Fruit fly (Drosophila melanogaster) whole organism, embryonic: Measurements from ENCODE around the gene CG1494.

Experiments
- Ada2b ChIP-seq: fragments of 200-800 bp; sonication (Bioruptor generic); IDR thresholded peaks from 2 replicates; pipeline ENCODE4 v1.3.6; 2022; ENCODE audit warnings: missing biosample characterization, missing genetic modification characterization
- Antp ChIP-seq: fragments of 200-800 bp; sonication (Bioruptor generic); optimal IDR thresholded peaks from 3 replicates; lab custom pipeline; 2016; ENCODE audit warnings: missing biosample characterization, missing genetic modification characterization
- CG10654 ChIP-seq: fragments of 200-800 bp; sonication (Bioruptor generic); optimal IDR thresholded peaks from 2 replicates; lab custom pipeline; 2016; ENCODE audit warnings: missing biosample characterization, missing genetic modification characterization
- CG11696 ChIP-seq: fragments of 200-800 bp; sonication (Bioruptor generic); IDR thresholded peaks from 2 replicates; pipeline ENCODE4 v1.3.6; 2022; ENCODE audit warnings: missing biosample characterization, missing genetic modification characterization
- CG12219 ChIP-seq: fragments of 200-800 bp; sonication (Bioruptor generic); optimal IDR thresholded peaks from 3 replicates; lab custom pipeline; 2018; ENCODE audit warnings: missing biosample characterization, mild to moderate bottlenecking, missing genetic modification characterization
- CG13123 ChIP-seq: fragments of 200-800 bp; sonication (Bioruptor generic); optimal IDR thresholded peaks from 2 replicates; lab custom pipeline; 2016; ENCODE audit warnings: missing biosample characterization, missing genetic modification characterization
- CG13296 ChIP-seq: fragments of 200-800 bp; sonication (Bioruptor generic); optimal IDR thresholded peaks from 3 replicates; lab custom pipeline; 2018; ENCODE audit warnings: missing biosample characterization, mild to moderate bottlenecking, missing genetic modification characterization
- CG13624 ChIP-seq: fragments of 200-800 bp; sonication (Bioruptor generic); optimal IDR thresholded peaks from 2 replicates; lab custom pipeline; 2016; ENCODE audit warnings: missing biosample characterization, missing genetic modification characterization
- CG14014 ChIP-seq: fragments of 200-800 bp; sonication (Bioruptor generic); IDR thresholded peaks from 2 replicates; pipeline ENCODE4 v1.3.6; 2022; ENCODE audit warnings: missing biosample characterization, missing genetic modification characterization
- CG1647 ChIP-seq: fragments of 200-800 bp; sonication (Bioruptor generic); optimal IDR thresholded peaks from 3 replicates; lab custom pipeline; 2016; ENCODE audit warnings: missing biosample characterization, missing genetic modification characterization
- CG17361 ChIP-seq: fragments of 200-800 bp; sonication (Bioruptor generic); IDR thresholded peaks from 3 replicates; pipeline ENCODE4 v1.3.6; 2022; ENCODE audit warnings: missing biosample characterization, missing genetic modification characterization
- CG18262 ChIP-seq: fragments of 200-800 bp; optimal IDR thresholded peaks from 3 replicates; lab custom pipeline; 2019; ENCODE audit warnings: missing biosample characterization, mild to moderate bottlenecking, missing genetic modification characterization, moderate library complexity
- CG2199 ChIP-seq: fragments of 200-800 bp; sonication (Bioruptor generic); IDR thresholded peaks from 3 replicates; pipeline ENCODE4 v1.3.6; 2022; ENCODE audit warnings: missing biosample characterization, missing genetic modification characterization
- CG30403 ChIP-seq: fragments of 200-800 bp; sonication (Bioruptor generic); optimal IDR thresholded peaks from 3 replicates; lab custom pipeline; 2016; ENCODE audit warnings: missing biosample characterization, missing genetic modification characterization
- CG32767 ChIP-seq: fragments of 200-800 bp; sonication (Bioruptor generic); IDR thresholded peaks from 2 replicates; pipeline ENCODE4 v1.3.6; 2022; ENCODE audit warnings: missing biosample characterization, missing genetic modification characterization
- CG33213 ChIP-seq: fragments of 200-800 bp; sonication (Bioruptor generic); optimal IDR thresholded peaks from 3 replicates; lab custom pipeline; 2016; ENCODE audit warnings: missing biosample characterization, missing genetic modification characterization
- CG4328 ChIP-seq: fragments of 200-800 bp; sonication (Bioruptor generic); optimal IDR thresholded peaks from 3 replicates; lab custom pipeline; 2017; ENCODE audit warnings: missing biosample characterization, missing genetic modification reagents, missing genetic modification characterization
- CG5180 ChIP-seq: fragments of 200-800 bp; sonication (Bioruptor generic); optimal IDR thresholded peaks from 3 replicates; lab custom pipeline; 2017; ENCODE audit warnings: missing biosample characterization, missing genetic modification characterization, mild to moderate bottlenecking, moderate library complexity, missing genetic modification reagents
- CG5245 ChIP-seq: fragments of 200-800 bp; sonication (Bioruptor generic); optimal IDR thresholded peaks from 3 replicates; lab custom pipeline; 2016; ENCODE audit warnings: missing biosample characterization, missing genetic modification characterization
- CG8359 ChIP-seq: fragments of 200-800 bp; sonication (Bioruptor generic); optimal IDR thresholded peaks from 2 replicates; lab custom pipeline; 2017; ENCODE audit warnings: missing biosample characterization, mild to moderate bottlenecking, missing genetic modification characterization, borderline replicate concordance
- CG8478 ChIP-seq: fragments of >200 bp; optimal IDR thresholded peaks from 2 replicates; lab custom pipeline; 2018
- D ChIP-seq, 2 experiments: fragments of 200-800 bp in 1 of 2; fragments of >200 bp in 1 of 2; sonication (Bioruptor generic) in 1 of 2; optimal IDR thresholded peaks; 2 replicates in 1 of 2; 3 replicates in 1 of 2; lab custom pipeline; 2017; ENCODE audit warnings: mild to moderate bottlenecking in 1 of 2, missing biosample characterization in 1 of 2, missing genetic modification characterization in 1 of 2, missing genetic modification reagents in 1 of 2
- Gug ChIP-seq: fragments of 200-800 bp; sonication (Bioruptor generic); IDR thresholded peaks from 4 replicates; pipeline ENCODE4 v1.3.6; 2022; ENCODE audit warnings: missing biosample characterization, missing genetic modification characterization
- Hmx ChIP-seq: fragments of 200-800 bp; sonication (Bioruptor generic); optimal IDR thresholded peaks from 2 replicates; lab custom pipeline; 2016; ENCODE audit warnings: missing biosample characterization, missing genetic modification characterization
- Hr3 ChIP-seq: fragments of 200-800 bp; sonication (Bioruptor generic); optimal IDR thresholded peaks from 3 replicates; lab custom pipeline; 2016; ENCODE audit warnings: missing biosample characterization, missing genetic modification characterization
- Lim3 ChIP-seq: fragments of 200-800 bp; sonication (Bioruptor generic); IDR thresholded peaks from 2 replicates; pipeline ENCODE4 v1.3.6; 2022; ENCODE audit warnings: missing biosample characterization, missing genetic modification characterization
- MBD-R2 ChIP-seq: fragments of 200-800 bp; sonication (Bioruptor generic); IDR thresholded peaks from 2 replicates; pipeline ENCODE4 v1.3.6; 2022; ENCODE audit warnings: missing biosample characterization, missing genetic modification characterization
- Med ChIP-seq: fragments of 200-800 bp; sonication (Bioruptor generic); peaks from one replicate; lab custom pipeline; 2016; ENCODE audit warnings: missing biosample characterization, missing genetic modification characterization, mild to moderate bottlenecking, inconsistent platforms, moderate library complexity
- Meics ChIP-seq: fragments of 200-800 bp; sonication (Bioruptor generic); optimal IDR thresholded peaks from 2 replicates; lab custom pipeline; 2017; ENCODE audit warnings: missing biosample characterization, mild to moderate bottlenecking, missing genetic modification characterization
- Mes4 ChIP-seq: fragments of 200-800 bp; sonication (Bioruptor generic); optimal IDR thresholded peaks from 2 replicates; lab custom pipeline; 2016; ENCODE audit warnings: missing biosample characterization, missing genetic modification characterization
- Nf-YA ChIP-seq: fragments of 200-800 bp; sonication (Bioruptor generic); IDR thresholded peaks from 2 replicates; pipeline ENCODE4 v1.3.6; 2022; ENCODE audit warnings: missing biosample characterization, missing genetic modification characterization
- Sry-β ChIP-seq: fragments of 200-800 bp; sonication (Bioruptor generic); optimal IDR thresholded peaks from 2 replicates; lab custom pipeline; 2018; ENCODE audit warnings: missing biosample characterization, mild to moderate bottlenecking, missing genetic modification characterization, moderate library complexity
- Xbp1 ChIP-seq: fragments of 200-800 bp; sonication (Bioruptor generic); optimal IDR thresholded peaks from 3 replicates; lab custom pipeline; 2016; ENCODE audit warnings: missing biosample characterization, mild to moderate bottlenecking, missing genetic modification characterization
- br ChIP-seq: fragments of >200 bp; optimal IDR thresholded peaks from 2 replicates; lab custom pipeline; 2017
- crc ChIP-seq: fragments of 200-800 bp; sonication (Bioruptor generic); optimal IDR thresholded peaks from 2 replicates; lab custom pipeline; 2016; ENCODE audit warnings: missing biosample characterization, missing genetic modification characterization
- cwo ChIP-seq: fragments of 200-800 bp; sonication (Bioruptor generic); optimal IDR thresholded peaks from 3 replicates; lab custom pipeline; 2017; ENCODE audit warnings: missing biosample characterization, missing genetic modification characterization, mild to moderate bottlenecking, moderate library complexity, missing genetic modification reagents
- fd64A ChIP-seq: fragments of 200-800 bp; sonication (Bioruptor generic); optimal IDR thresholded peaks from 3 replicates; lab custom pipeline; 2018; ENCODE audit warnings: missing biosample characterization, mild to moderate bottlenecking, missing genetic modification characterization
- fru ChIP-seq: fragments of >200 bp; optimal IDR thresholded peaks from 2 replicates; lab custom pipeline; 2017
- gsb-n ChIP-seq: fragments of 200-800 bp; sonication (Bioruptor generic); optimal IDR thresholded peaks from 3 replicates; lab custom pipeline; 2018; ENCODE audit warnings: missing biosample characterization, mild to moderate bottlenecking, missing genetic modification characterization
- hth ChIP-seq: fragments of >200 bp; optimal IDR thresholded peaks from 2 replicates; lab custom pipeline; 2017; ENCODE audit warnings: inconsistent platforms
- ken ChIP-seq: fragments of 200-800 bp; sonication (Bioruptor generic); IDR thresholded peaks from 3 replicates; pipeline ENCODE4 v1.3.6; 2022; ENCODE audit warnings: missing biosample characterization, missing genetic modification characterization
- lab ChIP-seq: fragments of 200-800 bp; sonication (Bioruptor generic); optimal IDR thresholded peaks from 3 replicates; lab custom pipeline; 2017; ENCODE audit warnings: missing biosample characterization, missing genetic modification characterization, mild to moderate bottlenecking, moderate library complexity, missing genetic modification reagents
- luna ChIP-seq: fragments of 200-800 bp; sonication (Bioruptor generic); optimal IDR thresholded peaks from 2 replicates; lab custom pipeline; 2016; ENCODE audit warnings: missing biosample characterization, missing genetic modification characterization
- mld ChIP-seq: fragments of 200-800 bp; sonication (Bioruptor generic); IDR thresholded peaks from 3 replicates; pipeline ENCODE4 v1.3.6; 2022; ENCODE audit warnings: missing biosample characterization, missing genetic modification characterization; ENCODE audit not compliant: partially characterized antibody
- otp ChIP-seq: fragments of 200-800 bp; sonication (Bioruptor generic); IDR thresholded peaks from 3 replicates; pipeline ENCODE4, ENCODE4 v1.3.6; 2022; ENCODE audit warnings: missing biosample characterization, missing genetic modification characterization
- schlank ChIP-seq: fragments of 200-800 bp; sonication (Bioruptor generic); optimal IDR thresholded peaks from 2 replicates; lab custom pipeline; 2018; ENCODE audit warnings: missing biosample characterization, mild to moderate bottlenecking, missing genetic modification characterization
- sna ChIP-seq: fragments of 200-800 bp; sonication (Bioruptor generic); IDR thresholded peaks from 2 replicates; pipeline ENCODE4 v1.3.6; 2022; ENCODE audit warnings: missing biosample characterization, missing genetic modification characterization; ENCODE audit not compliant: partially characterized antibody
- so ChIP-seq: fragments of 200-800 bp; sonication (Bioruptor generic); IDR thresholded peaks from 3 replicates; pipeline ENCODE4 v1.3.6; 2022; ENCODE audit warnings: missing biosample characterization, missing genetic modification characterization
- tup ChIP-seq: fragments of 200-800 bp; sonication (Bioruptor generic); optimal IDR thresholded peaks from 2 replicates; lab custom pipeline; 2016; ENCODE audit warnings: missing biosample characterization, mild to moderate bottlenecking, missing genetic modification characterization, moderate library complexity
- wor ChIP-seq: fragments of 200-800 bp; sonication (Bioruptor generic); IDR thresholded peaks from 2 replicates; pipeline ENCODE4 v1.3.6; 2022; ENCODE audit warnings: missing biosample characterization, missing genetic modification characterization
- z ChIP-seq: fragments of 200-800 bp; sonication (Bioruptor generic); IDR thresholded peaks from 3 replicates; pipeline ENCODE4 v1.3.6; 2022; ENCODE audit warnings: missing biosample characterization, missing genetic modification characterization

Gene CG1494

dm6 chrX:21319202-21319772 is 34.2 kb downstream of the CG1494 start, which contains the start of the genes SLIRP1 and anox (continued):
- TF ChIP-seq CG33213 (GFP tag; lab: Kevin White, UChicago) (peak; percentile 45), gsb-n (tag; lab: Kevin White, UChicago) (peak; percentile 83), Ada2b (GFP tag; lab: Robert Waterston, UW) (peak; percentile 62), CG10654 (GFP tag; lab: Kevin White, UChicago) (peak; percentile 84), Hmx (GFP tag; lab: Kevin White, UChicago) (peak; percentile 61), fru (lab: Kevin White, UChicago) (no peak), fd64A (GFP tag; lab: Kevin White, UChicago) (peak; percentile 24), CG5180 (GFP tag; lab: Kevin White, UChicago) (peak; percentile 63), CG5245 (GFP tag; lab: Kevin White, UChicago) (peak; percentile 69), Lim3 (0 out of 2 replicates have a peak, but pooled peaks have one; percentile 12), D (optimal IDR thresholded peaks at IDR 0.05; lab: Kevin White, UChicago) (no peak), D (GFP tag; optimal IDR thresholded peaks at IDR 0.05; lab: Kevin White, UChicago) (peak; percentile 85), MBD-R2 (GFP tag; lab: Robert Waterston, UW) (peak; percentile 31; the same call in 1 of the 2 replicates), CG13123 (GFP tag; lab: Kevin White, UChicago) (peak; percentile 35), CG13296 (GFP tag; lab: Kevin White, UChicago) (peak; percentile 86), Sry-β (GFP tag; lab: Kevin White, UChicago) (peak; percentile 14), Xbp1 (GFP tag; lab: Kevin White, UChicago) (peak; percentile 88), Mes4 (peak; percentile 62), CG4328 (GFP tag; lab: Kevin White, UChicago) (peak; percentile 60), cwo (GFP tag; lab: Kevin White, UChicago) (peak; percentile 81), lab (peak; percentile 32), luna (peak; percentile 56), wor (peak; percentile 72), so (GFP tag; lab: Robert Waterston, UW) (no peak; the same call in 2 of the 3 replicates), schlank (tag; lab: Kevin White, UChicago) (peak; percentile 67), tup (GFP tag; lab: Kevin White, UChicago) (no peak), CG32767 (GFP tag; lab: Robert Waterston, UW) (peak; percentile 81), CG17361 (GFP tag; lab: Robert Waterston, UW) (peak; percentile 95), z (GFP tag; lab: Robert Waterston, UW) (no peak), Nf-YA (GFP tag; lab: Robert Waterston, UW) (0 out of 2 replicates have a peak, but pooled peaks have one; percentile 40), Med (peak; percentile 92), CG8478 (lab: Kevin White, UChicago) (no peak), sna (GFP tag; lab: Robert Waterston, UW) (no peak), CG2199 (GFP tag; lab: Robert Waterston, UW) (no peak), otp (GFP tag; lab: Robert Waterston, UW) (no peak), Meics (GFP tag; lab: Kevin White, UChicago) (peak; percentile 91), CG30403 (peak; percentile 93), CG13624 (GFP tag; lab: Kevin White, UChicago) (peak; percentile 79), Gug (GFP tag; lab: Robert Waterston, UW) (peak; percentile 63; the same call in 3 of the 4 replicates), hth (lab: Kevin White, UChicago) (no peak), Hr3 (peak; percentile 89), ken (peak; percentile 65; the same call in 2 of the 3 replicates), CG18262 (peak; percentile 93), Antp (GFP tag; lab: Kevin White, UChicago) (peak; percentile 65), crc (GFP tag; lab: Kevin White, UChicago) (peak; percentile 40), br (no peak), CG12219 (peak; percentile 83), CG8359 (GFP tag; lab: Kevin White, UChicago) (peak; percentile 66), CG11696 (no peak), CG1647 (GFP tag; lab: Kevin White, UChicago) (peak; percentile 55), CG14014 (GFP tag; lab: Robert Waterston, UW) (peak; percentile 67), mld (GFP tag; lab: Robert Waterston, UW) (no peak)
